Fruit fly (Drosophila melanogaster) S2 (cell line): ENCODE data around the gene RpS9.
A peak's percentile ranks its signal among the peaks of the same experiment; 100 is the strongest.

Experiments
- CG8478 ChIP-seq: fragments of >200 bp; optimal IDR thresholded peaks from 2 replicates; lab custom pipeline; 2018
- CTCF ChIP-seq, 2 experiments: fragments of >200 bp; optimal IDR thresholded peaks; 2 replicates each; lab custom pipeline; 2018

Gene RpS9

dm6 chr3L:9497249-9497648 is 14.1 kb downstream of the RpS9 start:
- TF ChIP-seq CTCF (optimal IDR thresholded peaks at IDR 0.05; lab: Kevin White, UChicago): no peak
- TF ChIP-seq CG8478: no peak

dm6 chr3L:9492115-9492514 is 19.2 kb downstream of the RpS9 start, which contains the start of gene CG32037:
Gene CG32037 (minus strand): TSS chr3L:9492215.
- TF ChIP-seq CG8478: no peak
- no peak for TF ChIP-seq CTCF (optimal IDR thresholded peaks at IDR 0.05; lab: Kevin White, UChicago)

- TF ChIP-seq CG8478 (no peak), CTCF (optimal IDR thresholded peaks at IDR 0.05; lab: Kevin White, UChicago) (no peak)
Observed at dm6 chr3L:9491331-9491730, 20.0 kb downstream of the RpS9 start.

dm6 chr3L:9490432-9490831 is 20.9 kb downstream of the RpS9 start:
- TF ChIP-seq CG8478 (no peak), CTCF (optimal IDR thresholded peaks at IDR 0.05; lab: Kevin White, UChicago) (no peak)

- TF ChIP-seq CG8478 (no peak), CTCF (optimal IDR thresholded peaks at IDR 0.05; lab: Kevin White, UChicago) (no peak)
Observed at dm6 chr3L:9489627-9490026, 21.7 kb downstream of the RpS9 start.

- TF ChIP-seq CG8478 (no peak), CTCF (optimal IDR thresholded peaks at IDR 0.05; lab: Kevin White, UChicago) (no peak)
Observed at dm6 chr3L:9489133-9489532, 22.2 kb downstream of the RpS9 start, which contains the start of gene CG32036. Gene CG32036 (minus strand): TSS chr3L:9489233.

- TF ChIP-seq CG8478: no peak
- TF ChIP-seq CTCF (optimal IDR thresholded peaks at IDR 0.05; lab: Kevin White, UChicago): peak in 1 of 2 experiments; percentile 6
Observed at dm6 chr3L:9487586-9487985, 23.7 kb downstream of the RpS9 start, which contains the start of gene pall. Gene pall (minus strand): TSS chr3L:9487790.

- peak; percentile 11 to 47 for TF ChIP-seq CTCF (optimal IDR thresholded peaks at IDR 0.05; lab: Kevin White, UChicago)
- no peak for TF ChIP-seq CG8478
Observed at dm6 chr3L:9476829-9477228, 34.5 kb downstream of the RpS9 start, which contains the start of the genes Uch-L5 and Jarid2. Gene Uch-L5 (minus strand): TSS chr3L:9476965. Gene Jarid2 (plus strand): TSS chr3L:9477038.

- TF ChIP-seq CG8478 (no peak), CTCF (optimal IDR thresholded peaks at IDR 0.05; lab: Kevin White, UChicago) (no peak)
Observed at dm6 chr3L:9471151-9471903, 40.0 kb downstream of the RpS9 start.

dm6 chr3L:9469079-9469478 is 42.3 kb downstream of the RpS9 start:
- TF ChIP-seq CTCF (optimal IDR thresholded peaks at IDR 0.05; lab: Kevin White, UChicago): no peak
- no peak for TF ChIP-seq CG8478

- TF ChIP-seq CG8478: no peak
- no peak for TF ChIP-seq CTCF (optimal IDR thresholded peaks at IDR 0.05; lab: Kevin White, UChicago)
Observed at dm6 chr3L:9468261-9468890, 43.0 kb downstream of the RpS9 start.

dm6 chr3L:9467763-9468206 is 43.5 kb downstream of the RpS9 start:
- TF ChIP-seq CTCF (optimal IDR thresholded peaks at IDR 0.05; lab: Kevin White, UChicago): no peak
- no peak for TF ChIP-seq CG8478

dm6 chr3L:9467267-9467666 is 44.1 kb downstream of the RpS9 start:
- TF ChIP-seq CG8478: no peak
- TF ChIP-seq CTCF (optimal IDR thresholded peaks at IDR 0.05; lab: Kevin White, UChicago): no peak

- TF ChIP-seq CG8478: no peak
- TF ChIP-seq CTCF (optimal IDR thresholded peaks at IDR 0.05; lab: Kevin White, UChicago): no peak
Observed at dm6 chr3L:9466595-9466994, 44.7 kb downstream of the RpS9 start.

- TF ChIP-seq CG8478: no peak
- TF ChIP-seq CTCF (optimal IDR thresholded peaks at IDR 0.05; lab: Kevin White, UChicago): no peak
Observed at dm6 chr3L:9465652-9466244, 45.6 kb downstream of the RpS9 start.

- TF ChIP-seq CTCF (optimal IDR thresholded peaks at IDR 0.05; lab: Kevin White, UChicago): no peak
- no peak for TF ChIP-seq CG8478
Observed at dm6 chr3L:9462794-9463193, 48.5 kb downstream of the RpS9 start.
